Fruit fly (Drosophila melanogaster) whole organism, prepupa: ENCODE data around the gene CG32071.

ENCODE experiments used
- CG4318 ChIP-seq: fragments of 200-800 bp; sonication (Bioruptor generic); optimal IDR thresholded peaks from 3 replicates; lab custom pipeline; 2017; ENCODE audit warnings: missing biosample characterization, mild to moderate bottlenecking, missing genetic modification characterization
- Hr39 ChIP-seq: fragments of 200-800 bp; sonication (Bioruptor generic); optimal IDR thresholded peaks from 2 replicates; lab custom pipeline; 2016; ENCODE audit warnings: missing biosample characterization, missing genetic modification characterization
- Sox14 ChIP-seq: fragments of 200-800 bp; sonication (Bioruptor generic); optimal IDR thresholded peaks from 3 replicates; lab custom pipeline; 2016; ENCODE audit warnings: missing biosample characterization, missing genetic modification characterization
- fkh ChIP-seq: fragments of 200-800 bp; sonication (Bioruptor generic); optimal IDR thresholded peaks from 3 replicates; lab custom pipeline; 2017; ENCODE audit warnings: missing biosample characterization, mild to moderate bottlenecking, missing genetic modification characterization, moderate library complexity

- TF ChIP-seq Sox14 (peak; percentile 97), Hr39 (GFP tag; lab: Kevin White, UChicago) (peak; percentile 96), fkh (GFP tag; lab: Kevin White, UChicago) (peak; percentile 84), CG4318 (GFP tag; lab: Kevin White, UChicago) (peak; percentile 93)
These were observed 5.5 kb downstream of the CG32071 start, which contains the start of the genes Irbp18 and APP-BP1 for dm6 chr3L:11097982-11098663.
